Fruit fly (Drosophila melanogaster) whole organism, embryonic: Measurements from ENCODE around the gene armi.

ENCODE experiments used
- Bgb ChIP-seq: fragments of 200-800 bp; sonication (Bioruptor generic); IDR thresholded peaks from 2 replicates; pipeline ENCODE4 v1.3.6; 2022; ENCODE audit warnings: missing biosample characterization, missing genetic modification characterization; ENCODE audit not compliant: partially characterized antibody
- CG14710 ChIP-seq: fragments of 200-800 bp; sonication (Bioruptor generic); optimal IDR thresholded peaks from 3 replicates; lab custom pipeline; 2019; ENCODE audit warnings: missing biosample characterization, mild to moderate bottlenecking, missing genetic modification characterization, moderate library complexity
- CG15601 ChIP-seq: fragments of 200-800 bp; sonication (Bioruptor generic); optimal IDR thresholded peaks from 3 replicates; lab custom pipeline; 2019; ENCODE audit warnings: missing biosample characterization, mild to moderate bottlenecking, missing genetic modification characterization, moderate library complexity
- CG4424 ChIP-seq: fragments of 200-800 bp; sonication (Bioruptor generic); optimal IDR thresholded peaks from 3 replicates; lab custom pipeline; 2016; ENCODE audit warnings: missing biosample characterization, missing genetic modification characterization
- Dll ChIP-seq: fragments of 200-800 bp; sonication (Bioruptor generic); IDR thresholded peaks from 4 replicates; pipeline ENCODE4 v1.3.6; 2022; ENCODE audit warnings: missing biosample characterization, missing genetic modification characterization; ENCODE audit not compliant: partially characterized antibody
- GATAe ChIP-seq: fragments of 200-800 bp; sonication (Bioruptor generic); conservative IDR thresholded peaks from 2 replicates; pipeline ENCODE4 v1.3.6; 2022; ENCODE audit warnings: missing biosample characterization, missing genetic modification characterization
- Sry-β ChIP-seq: fragments of 200-800 bp; sonication (Bioruptor generic); optimal IDR thresholded peaks from 2 replicates; lab custom pipeline; 2018; ENCODE audit warnings: missing biosample characterization, mild to moderate bottlenecking, missing genetic modification characterization, moderate library complexity
- Usf ChIP-seq: fragments of 200-800 bp; sonication (Bioruptor generic); optimal IDR thresholded peaks from 2 replicates; lab custom pipeline; 2017; ENCODE audit warnings: missing genotype, missing biosample characterization, missing genetic modification characterization
- emc ChIP-seq: fragments of 200-800 bp; sonication (Bioruptor generic); optimal IDR thresholded peaks from 2 replicates; lab custom pipeline; 2016; ENCODE audit warnings: missing biosample characterization, missing genetic modification characterization
- psq ChIP-seq: fragments of 200-800 bp; sonication (Bioruptor generic); optimal IDR thresholded peaks from 2 replicates; lab custom pipeline; 2017; ENCODE audit warnings: missing biosample characterization, missing genetic modification characterization

- TF ChIP-seq emc (GFP tag; lab: Kevin White, UChicago) (no peak), CG14710 (tag; lab: Kevin White, UChicago) (no peak), Bgb (GFP tag; lab: Robert Waterston, UW) (no peak), CG4424 (GFP tag; lab: Kevin White, UChicago) (no peak), GATAe (no peak), CG15601 (tag; lab: Kevin White, UChicago) (no peak), Sry-β (GFP tag; lab: Kevin White, UChicago) (no peak), Usf (no peak), psq (GFP tag; lab: Kevin White, UChicago) (no peak), Dll (GFP tag; lab: Robert Waterston, UW) (no peak)
Observed at dm6 chr3L:3423006-3423405, 38.1 kb upstream of the armi start.
